Worm (Caenorhabditis elegans) whole organism, L3 larva: ENCODE results near the gene T24H10.1.

Experiments
- aly-2 ChIP-seq: fragments of 150-350 bp; optimal IDR thresholded peaks from 2 replicates; lab custom pipeline; 2014; ENCODE audit warnings: missing biosample characterization, missing genetic modification characterization
- nhr-77 ChIP-seq: fragments of 150-350 bp; optimal IDR thresholded peaks from 2 replicates; lab custom pipeline; 2014; ENCODE audit warnings: missing biosample characterization, missing genetic modification characterization

ce11 chrII:9108443-9108842 lies 9.3 kb downstream of the T24H10.1 start, which contains the start of gene dnj-23:
- TF ChIP-seq aly-2 (tag; lab: Kevin White, UChicago) = no peak
- TF ChIP-seq nhr-77 (tag; lab: Kevin White, UChicago) = no peak
